Worm (Caenorhabditis elegans) whole organism, early embryonic: ENCODE results near the gene Y43F8C.7.

ENCODE experiments used
- F13C5.2 ChIP-seq: sonication (generic microtip); optimal IDR thresholded peaks from 2 replicates; lab custom pipeline; 2017; ENCODE audit warnings: mild to moderate bottlenecking, missing genetic modification characterization, inconsistent platforms, missing compliant biosample characterization
- aly-1 ChIP-seq: sonication (generic microtip); optimal IDR thresholded peaks from 2 replicates; lab custom pipeline; 2016; ENCODE audit warnings: missing genetic modification characterization, missing compliant biosample characterization
- ama-1 ChIP-seq: fragments of 150-350 bp; optimal IDR thresholded peaks from 2 replicates; lab custom pipeline; 2014
- ceh-13 ChIP-seq: fragments of 200-800 bp; sonication (Bioruptor generic); optimal IDR thresholded peaks from 2 replicates; lab custom pipeline; 2018; ENCODE audit warnings: mild to moderate bottlenecking, missing genetic modification characterization, missing compliant biosample characterization
- ceh-36 ChIP-seq: sonication (generic microtip); optimal IDR thresholded peaks from 2 replicates; lab custom pipeline; 2016; ENCODE audit warnings: missing genetic modification characterization, inconsistent platforms, missing compliant biosample characterization
- flt-1 ChIP-seq: fragments of 200-800 bp; sonication (Bioruptor generic); IDR thresholded peaks from 2 replicates; pipeline ENCODE4 v1.3.6; 2022; ENCODE audit warnings: missing genetic modification characterization, missing compliant biosample characterization
- hmbx-1 ChIP-seq: sonication (generic microtip); optimal IDR thresholded peaks from 2 replicates; lab custom pipeline; 2016; ENCODE audit warnings: mild to moderate bottlenecking, missing genetic modification characterization, missing compliant biosample characterization
- hnd-1 ChIP-seq: sonication (generic microtip); optimal IDR thresholded peaks from 2 replicates; lab custom pipeline; 2016; ENCODE audit warnings: missing genetic modification characterization, missing compliant biosample characterization
- pes-1 ChIP-seq: fragments of 200-800 bp; sonication (Bioruptor generic); IDR thresholded peaks from 2 replicates; pipeline ENCODE4 v1.3.6; 2022; ENCODE audit warnings: missing genetic modification reagents, missing genetic modification characterization, missing compliant biosample characterization
- scrt-1 ChIP-seq: fragments of 200-800 bp; sonication (Bioruptor generic); IDR thresholded peaks from 2 replicates; pipeline ENCODE4 v1.3.6; 2022; ENCODE audit warnings: missing genetic modification characterization, missing compliant biosample characterization
- tbx-37 ChIP-seq: fragments of 200-800 bp; sonication (Bioruptor generic); conservative IDR thresholded peaks from 2 replicates; pipeline ENCODE4 v1.3.6; 2022; ENCODE audit warnings: missing genetic modification reagents, missing genetic modification characterization, missing compliant biosample characterization
- tra-4 ChIP-seq: sonication (generic microtip); optimal IDR thresholded peaks from 2 replicates; lab custom pipeline; 2017; ENCODE audit warnings: missing genetic modification characterization, missing compliant biosample characterization

DNA sequence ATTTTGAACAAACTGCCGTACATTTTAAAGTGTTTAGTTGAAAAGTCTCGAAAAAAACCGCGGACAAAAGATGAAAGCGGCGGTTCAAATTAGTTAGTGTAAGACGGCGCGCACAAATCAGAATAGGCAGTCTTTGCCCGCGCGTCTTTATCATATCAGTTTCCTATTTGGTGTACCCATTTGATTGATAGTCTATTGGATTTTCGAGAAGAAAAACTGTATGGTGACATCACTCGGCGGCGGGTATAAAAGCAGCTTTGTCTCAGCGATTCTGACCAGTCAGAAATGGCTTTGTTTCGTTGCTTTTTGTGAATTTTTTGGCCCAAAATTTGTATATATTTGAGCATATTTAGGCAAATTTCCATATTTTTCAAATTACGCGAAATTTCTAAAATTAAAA is 35.2 kb downstream of the Y43F8C.7 start:
- TF ChIP-seq ama-1 (lab: Kevin White, UChicago), result no peak
- no peak for TF ChIP-seq ceh-13 (GFP tag; lab: Kevin White, UChicago)
- no peak for TF ChIP-seq aly-1 (tag; lab: Kevin White, UChicago)
- TF ChIP-seq hmbx-1 (tag; lab: Kevin White, UChicago), result no peak
- TF ChIP-seq tbx-37 (GFP tag; lab: Robert Waterston, UW), result no peak
- no peak for TF ChIP-seq hnd-1 (tag; lab: Kevin White, UChicago)
- no peak for TF ChIP-seq tra-4 (tag; lab: Kevin White, UChicago)
- no peak for TF ChIP-seq scrt-1 (GFP tag; lab: Robert Waterston, UW)
- TF ChIP-seq pes-1 (GFP tag; lab: Robert Waterston, UW), result no peak
- no peak for TF ChIP-seq flt-1 (GFP tag; lab: Robert Waterston, UW)
- no peak for TF ChIP-seq ceh-36
- TF ChIP-seq F13C5.2 (tag; lab: Kevin White, UChicago), result no peak
